Worm (Caenorhabditis elegans): ENCODE results near the gene str-6.

str-6 gene

ce11 chrV:15711898-15712297 lies 38.1 kb downstream of the str-6 start, which contains the start of gene str-101:
TSS of gene str-101 (minus strand) at chrV:15711998.
- no peak for TF ChIP-seq mdl-1 (tag; optimal IDR thresholded peaks at IDR 0.05)
- no peak for TF ChIP-seq egl-27 (tag; optimal IDR thresholded peaks at IDR 0.05)
- no peak for TF ChIP-seq gmeb-1 (tag; optimal IDR thresholded peaks at IDR 0.05)
- TF ChIP-seq nhr-6 (tag; optimal IDR thresholded peaks at IDR 0.05), result no peak
- TF ChIP-seq ztf-1 (GFP tag; conservative IDR thresholded peaks at IDR 0.05), result no peak
- TF ChIP-seq fos-1 (tag; optimal IDR thresholded peaks at IDR 0.05), result no peak
- TF ChIP-seq sem-4 (tag; optimal IDR thresholded peaks at IDR 0.05), result no peak
- TF ChIP-seq ceh-82 (tag; optimal IDR thresholded peaks at IDR 0.05), result no peak
- no peak for TF ChIP-seq ceh-16 (tag; optimal IDR thresholded peaks at IDR 0.05)
- no peak for TF ChIP-seq nhr-129 (tag; optimal IDR thresholded peaks at IDR 0.05)
- no peak for TF ChIP-seq nhr-25 (tag; optimal IDR thresholded peaks at IDR 0.05)
- no peak for TF ChIP-seq unc-62 (GFP tag; optimal IDR thresholded peaks at IDR 0.05)
- no peak for TF ChIP-seq alr-1 (tag; optimal IDR thresholded peaks at IDR 0.05)
- no peak for TF ChIP-seq blmp-1 (tag; optimal IDR thresholded peaks at IDR 0.05; ENCODE audit: insufficient read depth)

ce11 chrV:15710401-15710800 lies 39.6 kb downstream of the str-6 start, which contains the start of gene Y6E2A.1:
TSS of gene Y6E2A.1 (minus strand) at chrV:15710501.
- TF ChIP-seq nhr-12 (tag; optimal IDR thresholded peaks at IDR 0.05), result no peak

ce11 chrV:15707982-15708381 lies 42.0 kb downstream of the str-6 start:
- peak; percentile 46 for TF ChIP-seq sma-3 (GFP tag; optimal IDR thresholded peaks at IDR 0.05)
- TF ChIP-seq ztf-11 (tag; optimal IDR thresholded peaks at IDR 0.05), result no peak
- TF ChIP-seq nhr-23 (tag; optimal IDR thresholded peaks at IDR 0.05), result no peak
- TF ChIP-seq nhr-21 (tag; optimal IDR thresholded peaks at IDR 0.05), result peak; percentile 13
- no peak for TF ChIP-seq ztf-4 (tag; optimal IDR thresholded peaks at IDR 0.05)
- TF ChIP-seq R02D3.7 (tag; optimal IDR thresholded peaks at IDR 0.05), result no peak
- TF ChIP-seq sma-9 (GFP tag; optimal IDR thresholded peaks at IDR 0.05), result peak; percentile 85
- TF ChIP-seq sma-9 (tag; optimal IDR thresholded peaks at IDR 0.05), result no peak
- TF ChIP-seq Y55F3AM.14 (GFP tag; optimal IDR thresholded peaks at IDR 0.05), result no peak
- TF ChIP-seq nhr-129 (tag; optimal IDR thresholded peaks at IDR 0.05), result peak; percentile 6
- peak; percentile 67 for TF ChIP-seq nhr-25 (tag; optimal IDR thresholded peaks at IDR 0.05)
- peak; percentile 20 for TF ChIP-seq egl-27 (tag; optimal IDR thresholded peaks at IDR 0.05)
- no peak for TF ChIP-seq mbf-1 (tag; optimal IDR thresholded peaks at IDR 0.05)
- peak; percentile 36 for TF ChIP-seq crh-2 (tag; optimal IDR thresholded peaks at IDR 0.05)
- TF ChIP-seq unc-62 (GFP tag; optimal IDR thresholded peaks at IDR 0.05), result no peak
- TF ChIP-seq F13H6.1 (tag; optimal IDR thresholded peaks at IDR 0.05), result no peak
- no peak for TF ChIP-seq lin-11 (tag; optimal IDR thresholded peaks at IDR 0.05)
- no peak for TF ChIP-seq gmeb-1 (tag; optimal IDR thresholded peaks at IDR 0.05)
- no peak for TF ChIP-seq sem-4 (tag; optimal IDR thresholded peaks at IDR 0.05)
- TF ChIP-seq nhr-10 (tag; optimal IDR thresholded peaks at IDR 0.05), result no peak
- no peak for TF ChIP-seq snpc-4 (tag; optimal IDR thresholded peaks at IDR 0.05)
- TF ChIP-seq lsy-2 (tag; optimal IDR thresholded peaks at IDR 0.05), result no peak

ce11 chrV:15704745-15705144 lies 45.3 kb downstream of the str-6 start, which contains the start of gene twk-34:
TSS of gene twk-34 (plus strand) at chrV:15704960.
- no peak for TF ChIP-seq nhr-21 (tag; optimal IDR thresholded peaks at IDR 0.05)
- no peak for TF ChIP-seq unc-55 (GFP tag; optimal IDR thresholded peaks at IDR 0.05)
- TF ChIP-seq sem-4 (tag; optimal IDR thresholded peaks at IDR 0.05), result no peak
- no peak for TF ChIP-seq nhr-77 (tag; optimal IDR thresholded peaks at IDR 0.05)
- TF ChIP-seq elt-1 (tag; optimal IDR thresholded peaks at IDR 0.05), result no peak
- no peak for TF ChIP-seq ZK546.5 (tag; optimal IDR thresholded peaks at IDR 0.05)
- no peak for TF ChIP-seq sma-9 (GFP tag; optimal IDR thresholded peaks at IDR 0.05)
- TF ChIP-seq sma-9 (tag; optimal IDR thresholded peaks at IDR 0.05), result no peak
- TF ChIP-seq ztf-11 (tag; optimal IDR thresholded peaks at IDR 0.05), result no peak
- TF ChIP-seq nhr-12 (tag; optimal IDR thresholded peaks at IDR 0.05), result no peak
- no peak for TF ChIP-seq mab-5 (tag; optimal IDR thresholded peaks at IDR 0.05)
- TF ChIP-seq unc-39 (tag; optimal IDR thresholded peaks at IDR 0.05), result no peak
- no peak for TF ChIP-seq nhr-6 (tag; optimal IDR thresholded peaks at IDR 0.05)
- TF ChIP-seq C34F6.9 (tag; optimal IDR thresholded peaks at IDR 0.05), result no peak
- no peak for TF ChIP-seq ztf-1 (GFP tag; conservative IDR thresholded peaks at IDR 0.05)
- no peak for TF ChIP-seq R02D3.7 (tag; optimal IDR thresholded peaks at IDR 0.05)
- no peak for TF ChIP-seq mdl-1 (tag; optimal IDR thresholded peaks at IDR 0.05)
- TF ChIP-seq Y55F3AM.14 (GFP tag; optimal IDR thresholded peaks at IDR 0.05), result no peak
- no peak for TF ChIP-seq ama-1 (optimal IDR thresholded peaks at IDR 0.05)
- no peak for TF ChIP-seq snpc-4 (tag; optimal IDR thresholded peaks at IDR 0.05)
- no peak for TF ChIP-seq nhr-11 (tag; optimal IDR thresholded peaks at IDR 0.05)
